Worm (Caenorhabditis elegans): Measurements from ENCODE around the gene spin-2.

Gene spin-2

ce11 chrIV:13079119-13079518, 7.7 kb upstream of the spin-2 start, which contains the start of gene C39E9.8:
Gene C39E9.8, plus strand, starts transcription at chrIV:13079446.
- TF ChIP-seq nhr-11 (tag; optimal IDR thresholded peaks at IDR 0.05): no peak
- peak; percentile 25 for TF ChIP-seq snu-23 (GFP tag; optimal IDR thresholded peaks at IDR 0.05)
- TF ChIP-seq Y116A8C.19 (tag; optimal IDR thresholded peaks at IDR 0.05; ENCODE audit: borderline replicate concordance): no peak
- TF ChIP-seq dsc-1 (tag; optimal IDR thresholded peaks at IDR 0.05): no peak
- TF ChIP-seq nhr-85 (tag): peak; percentile 89
- TF ChIP-seq unc-86 (tag; optimal IDR thresholded peaks at IDR 0.05): no peak
- TF ChIP-seq mdl-1 (tag; optimal IDR thresholded peaks at IDR 0.05): peak in 1 of 2 experiments; percentile 18
- no peak for TF ChIP-seq ceh-82 (tag; optimal IDR thresholded peaks at IDR 0.05)
- TF ChIP-seq unc-98 (GFP tag; IDR thresholded peaks at IDR 0.05): no peak
- TF ChIP-seq lin-15B (tag; optimal IDR thresholded peaks at IDR 0.05): no peak
- no peak for TF ChIP-seq pax-3 (tag; optimal IDR thresholded peaks at IDR 0.05)
- TF ChIP-seq ama-1 (optimal IDR thresholded peaks at IDR 0.05): no peak
- no peak for TF ChIP-seq fkh-4 (tag; optimal IDR thresholded peaks at IDR 0.05; ENCODE audit: borderline replicate concordance)
- no peak for TF ChIP-seq ces-1 (GFP tag; optimal IDR thresholded peaks at IDR 0.05)
- no peak for TF ChIP-seq pqm-1 (tag; optimal IDR thresholded peaks at IDR 0.05)
- no peak for TF ChIP-seq snpc-4 (tag; optimal IDR thresholded peaks at IDR 0.05)
- peak; percentile 35 for TF ChIP-seq nhr-19 (GFP tag; conservative IDR thresholded peaks at IDR 0.05)
- TF ChIP-seq lir-3 (tag; optimal IDR thresholded peaks at IDR 0.05; ENCODE audit: poor library complexity): no peak
- TF ChIP-seq nhr-12 (tag; optimal IDR thresholded peaks at IDR 0.05): no peak
- no peak for TF ChIP-seq unc-130 (tag; optimal IDR thresholded peaks at IDR 0.05)
- no peak for TF ChIP-seq xbp-1 (tag; optimal IDR thresholded peaks at IDR 0.05)
- no peak for TF ChIP-seq tlp-1 (tag; optimal IDR thresholded peaks at IDR 0.05)
- TF ChIP-seq elt-2 (tag; optimal IDR thresholded peaks at IDR 0.05): no peak
- TF ChIP-seq lin-14 (GFP tag; optimal IDR thresholded peaks at IDR 0.05): peak; percentile 70
- TF ChIP-seq ceh-8 (GFP tag; optimal IDR thresholded peaks at IDR 0.05): no peak
- TF ChIP-seq lin-35 (GFP tag; optimal IDR thresholded peaks at IDR 0.05): peak in 1 of 2 experiments; percentile 63
- TF ChIP-seq zag-1 (tag; optimal IDR thresholded peaks at IDR 0.05): no peak
- TF ChIP-seq blmp-1 (tag; optimal IDR thresholded peaks at IDR 0.05): peak; percentile 5
- TF ChIP-seq efl-3 (GFP tag; optimal IDR thresholded peaks at IDR 0.05): no peak
- no peak for TF ChIP-seq hlh-4 (tag; optimal IDR thresholded peaks at IDR 0.05)
- no peak for TF ChIP-seq dpl-1 (GFP tag; optimal IDR thresholded peaks at IDR 0.05)
- TF ChIP-seq ztf-11 (tag; optimal IDR thresholded peaks at IDR 0.05): no peak
- no peak for TF ChIP-seq sptf-1 (tag; optimal IDR thresholded peaks at IDR 0.05)
- no peak for TF ChIP-seq ceh-63 (GFP tag; optimal IDR thresholded peaks at IDR 0.05)
- no peak for TF ChIP-seq sup-37 (GFP tag; optimal IDR thresholded peaks at IDR 0.05)
- TF ChIP-seq lin-39 (tag; optimal IDR thresholded peaks at IDR 0.05): no peak
- no peak for TF ChIP-seq C04F5.9 (tag; optimal IDR thresholded peaks at IDR 0.05)
- no peak for TF ChIP-seq nhr-76 (tag; optimal IDR thresholded peaks at IDR 0.05)
- no peak for TF ChIP-seq unc-30 (tag; optimal IDR thresholded peaks at IDR 0.05)
- no peak for TF ChIP-seq fos-1 (tag; optimal IDR thresholded peaks at IDR 0.05)
- peak; percentile 62 for TF ChIP-seq nhr-71 (tag; optimal IDR thresholded peaks at IDR 0.05)
- TF ChIP-seq efl-1 (optimal IDR thresholded peaks at IDR 0.05): no peak
- TF ChIP-seq efl-1 (GFP tag; optimal IDR thresholded peaks at IDR 0.05 in 1 of 2): no peak
- TF ChIP-seq alr-1 (tag; optimal IDR thresholded peaks at IDR 0.05; ENCODE audit: borderline replicate concordance): no peak
- TF ChIP-seq nhr-47 (tag; optimal IDR thresholded peaks at IDR 0.05): no peak
- no peak for TF ChIP-seq ceh-90 (tag; optimal IDR thresholded peaks at IDR 0.05)
- no peak for TF ChIP-seq pag-3 (tag; optimal IDR thresholded peaks at IDR 0.05; ENCODE audit: borderline replicate concordance, insufficient read depth)
- no peak for TF ChIP-seq sox-4 (tag; optimal IDR thresholded peaks at IDR 0.05)
- TF ChIP-seq isw-1 (GFP tag; IDR thresholded peaks at IDR 0.05): no peak
- TF ChIP-seq vab-15 (tag; optimal IDR thresholded peaks at IDR 0.05): no peak
- no peak for TF ChIP-seq irx-1 (tag; optimal IDR thresholded peaks at IDR 0.05)
- TF ChIP-seq fkh-8 (tag; optimal IDR thresholded peaks at IDR 0.05): no peak
- peak in 1 of 6 experiments; percentile 43 for TF ChIP-seq elt-3 (tag; optimal IDR thresholded peaks at IDR 0.05)
- TF ChIP-seq rnt-1 (tag; optimal IDR thresholded peaks at IDR 0.05): no peak

Measured in whole organism, L1 larva.